Worm (Caenorhabditis elegans) whole organism, L4 larva: ENCODE results near the gene F13D12.5.

Source experiments
- D1046.2 ChIP-seq: fragments of 200-800 bp; sonication (Bioruptor generic); IDR thresholded peaks from 2 replicates; pipeline ENCODE4 v1.3.6; 2022; ENCODE audit warnings: missing genetic modification characterization, missing compliant biosample characterization
- F37D6.2 ChIP-seq: sonication (generic microtip); optimal IDR thresholded peaks from 2 replicates; lab custom pipeline; 2016; ENCODE audit warnings: mild to moderate bottlenecking, missing genetic modification characterization, missing compliant biosample characterization
- R02D3.7 ChIP-seq: fragments of 150-350 bp; sonication (generic microtip); optimal IDR thresholded peaks from 3 replicates; lab custom pipeline; 2014; ENCODE audit warnings: missing biosample characterization, missing genetic modification characterization
- T20F7.1 ChIP-seq: fragments of 200-800 bp; sonication (Bioruptor generic); optimal IDR thresholded peaks from 2 replicates; lab custom pipeline; 2018; ENCODE audit warnings: mild to moderate bottlenecking, missing genetic modification characterization, missing compliant biosample characterization
- ZK546.5 ChIP-seq, 2 experiments: sonication (generic microtip); optimal IDR thresholded peaks; 2 replicates each; lab custom pipeline; 2017; ENCODE audit warnings: missing biosample characterization in 2 of 2, missing genetic modification characterization in 2 of 2
- aha-1 ChIP-seq: fragments of 150-350 bp; peaks from one replicate; lab custom pipeline; 2014; ENCODE audit warnings: missing biosample characterization, missing genetic modification characterization
- ama-1 ChIP-seq: fragments of 150-350 bp; optimal IDR thresholded peaks from 2 replicates; lab custom pipeline; 2014; ENCODE audit warnings: inconsistent platforms, mixed read lengths
- arid-1 ChIP-seq: fragments of 200-800 bp; sonication (Bioruptor generic); conservative IDR thresholded peaks from 2 replicates; pipeline ENCODE4 v1.3.6; 2022; ENCODE audit warnings: missing genetic modification reagents, missing genetic modification characterization, missing compliant biosample characterization
- ceh-32 ChIP-seq: sonication (generic microtip); optimal IDR thresholded peaks from 2 replicates; lab custom pipeline; 2016; ENCODE audit warnings: mild to moderate bottlenecking, missing genetic modification characterization, missing compliant biosample characterization; ENCODE audit not compliant: poor library complexity
- cey-2 ChIP-seq: sonication (generic microtip); optimal IDR thresholded peaks from 3 replicates; lab custom pipeline; 2017; ENCODE audit warnings: missing genetic modification characterization, mild to moderate bottlenecking, missing compliant biosample characterization, antibody characterized with exemption, borderline replicate concordance; ENCODE audit not compliant: insufficient read depth
- daf-16 ChIP-seq, 3 experiments: sonication (generic microtip); optimal IDR thresholded peaks; 2 replicates each; lab custom pipeline; 2016 to 2017; ENCODE audit warnings: missing genetic modification characterization in 3 of 3, missing genetic modification reagents in 3 of 3, mild to moderate bottlenecking in 2 of 3, missing compliant biosample characterization in 2 of 3, missing biosample characterization in 1 of 3, moderate library complexity in 1 of 3
- dmd-6 ChIP-seq: fragments of 200-800 bp; sonication (Bioruptor generic); IDR thresholded peaks from 2 replicates; pipeline ENCODE4 v1.3.6; 2022; ENCODE audit warnings: missing genetic modification reagents, missing genetic modification characterization, missing compliant biosample characterization
- dpl-1 ChIP-seq: fragments of 150-350 bp; optimal IDR thresholded peaks from 2 replicates; lab custom pipeline; 2014; ENCODE audit warnings: missing biosample characterization, missing genetic modification reagents, missing genetic modification characterization
- duxl-1 ChIP-seq: sonication (generic microtip); optimal IDR thresholded peaks from 2 replicates; lab custom pipeline; 2016; ENCODE audit warnings: mild to moderate bottlenecking, missing genetic modification characterization, moderate library complexity, missing compliant biosample characterization; ENCODE audit not compliant: poor library complexity
- dve-1 ChIP-seq: sonication (generic microtip); optimal IDR thresholded peaks from 2 replicates; lab custom pipeline; 2017; ENCODE audit warnings: antibody characterized with exemption, mild to moderate bottlenecking, missing genetic modification characterization, missing compliant biosample characterization; ENCODE audit not compliant: insufficient read depth
- hlh-11 ChIP-seq: fragments of 200-800 bp; sonication (Bioruptor generic); optimal IDR thresholded peaks from 2 replicates; lab custom pipeline; 2018; ENCODE audit warnings: mild to moderate bottlenecking, missing genetic modification characterization, missing compliant biosample characterization
- hmg-1.1 ChIP-seq: fragments of 200-800 bp; sonication (Bioruptor generic); IDR thresholded peaks from 2 replicates; pipeline ENCODE4 v1.3.6; 2022; ENCODE audit warnings: missing genetic modification reagents, missing genetic modification characterization, missing compliant biosample characterization
- lin-1 ChIP-seq: fragments of 200-800 bp; sonication (Bioruptor generic); IDR thresholded peaks from 2 replicates; pipeline ENCODE4 v1.3.6; 2022; ENCODE audit warnings: missing genetic modification reagents, missing genetic modification characterization, missing compliant biosample characterization
- lin-38 ChIP-seq: fragments of 200-800 bp; sonication (Bioruptor generic); IDR thresholded peaks from 2 replicates; pipeline ENCODE4 v1.3.6; 2022; ENCODE audit warnings: missing genetic modification reagents, missing genetic modification characterization, missing compliant biosample characterization
- mes-2 ChIP-seq: sonication (generic microtip); optimal IDR thresholded peaks from 2 replicates; lab custom pipeline; 2016; ENCODE audit warnings: missing genotype, mild to moderate bottlenecking, missing genetic modification characterization, missing compliant biosample characterization; ENCODE audit not compliant: poor library complexity, severe bottlenecking
- mxl-2 ChIP-seq: fragments of 200-800 bp; sonication (Bioruptor generic); conservative IDR thresholded peaks from 2 replicates; pipeline ENCODE4 v1.3.6; 2022; ENCODE audit warnings: missing genetic modification reagents, missing genetic modification characterization, missing compliant biosample characterization
- nhr-102 ChIP-seq: sonication (generic microtip); optimal IDR thresholded peaks from 2 replicates; lab custom pipeline; 2016; ENCODE audit warnings: mild to moderate bottlenecking, missing genetic modification characterization, moderate library complexity, missing compliant biosample characterization
- nhr-42 ChIP-seq: fragments of 200-800 bp; sonication (Bioruptor generic); IDR thresholded peaks from 2 replicates; pipeline ENCODE4 v1.3.6; 2022; ENCODE audit warnings: missing genetic modification characterization, missing compliant biosample characterization
- nhr-48 ChIP-seq: sonication (generic microtip); optimal IDR thresholded peaks from 2 replicates; lab custom pipeline; 2016; ENCODE audit warnings: mild to moderate bottlenecking, missing genetic modification characterization, missing compliant biosample characterization
- nhr-76 ChIP-seq: fragments of 150-350 bp; optimal IDR thresholded peaks from 2 replicates; lab custom pipeline; 2014; ENCODE audit warnings: missing biosample characterization, missing genetic modification characterization
- pha-4 ChIP-seq, 2 experiments: fragments of 150-350 bp in 1 of 2; fragments of 200-800 bp in 1 of 2; sonication (Bioruptor generic) in 1 of 2; IDR thresholded peaks in 1 of 2; optimal IDR thresholded peaks in 1 of 2; 2 replicates each; pipeline versions ENCODE4 v1.3.6 to Lab custom; 2014 to 2022; ENCODE audit warnings: missing genetic modification characterization in 2 of 2, missing genetic modification reagents in 2 of 2, missing biosample characterization in 1 of 2, missing compliant biosample characterization in 1 of 2
- rbr-2 ChIP-seq: sonication (generic microtip); optimal IDR thresholded peaks from 2 replicates; lab custom pipeline; 2016; ENCODE audit warnings: missing genotype, missing genetic modification characterization, missing compliant biosample characterization
- saeg-2 ChIP-seq: fragments of 200-800 bp; sonication (Bioruptor generic); IDR thresholded peaks from 2 replicates; pipeline ENCODE4 v1.3.6; 2022; ENCODE audit warnings: missing genetic modification reagents, missing genetic modification characterization, missing compliant biosample characterization
- set-16 ChIP-seq: fragments of 200-800 bp; sonication (Bioruptor generic); IDR thresholded peaks from 2 replicates; pipeline ENCODE4 v1.3.6; 2022; ENCODE audit warnings: missing genetic modification reagents, missing genetic modification characterization, missing compliant biosample characterization
- skn-1 ChIP-seq: fragments of 150-350 bp; optimal IDR thresholded peaks from 2 replicates; lab custom pipeline; 2014; ENCODE audit warnings: missing biosample characterization, missing genetic modification characterization
- snpc-4 ChIP-seq: fragments of 150-350 bp; optimal IDR thresholded peaks from 2 replicates; lab custom pipeline; 2014; ENCODE audit warnings: missing biosample characterization, missing genetic modification characterization
- spr-1 ChIP-seq: sonication (generic microtip); optimal IDR thresholded peaks from 2 replicates; lab custom pipeline; 2016; ENCODE audit warnings: mild to moderate bottlenecking, missing genetic modification characterization, missing compliant biosample characterization
- tra-1 ChIP-seq: fragments of 200-800 bp; sonication (Bioruptor generic); IDR thresholded peaks from 2 replicates; pipeline ENCODE4 v1.3.6; 2022; ENCODE audit warnings: missing genetic modification reagents, missing genetic modification characterization, missing compliant biosample characterization
- unc-62 ChIP-seq, 3 experiments: fragments of 150-350 bp in 1 of 3; sonication (generic microtip); optimal IDR thresholded peaks in 2 of 3; peaks in 1 of 3; 1 replicate in 1 of 3; 2 replicates in 2 of 3; lab custom pipeline; 2014 to 2017; ENCODE audit warnings: missing biosample characterization in 3 of 3, missing genetic modification characterization in 3 of 3, missing genetic modification reagents in 3 of 3, missing genotype in 1 of 3
- vab-7 ChIP-seq: fragments of 200-800 bp; sonication (Bioruptor generic); IDR thresholded peaks from 2 replicates; pipeline ENCODE4 v1.3.6; 2022; ENCODE audit warnings: missing genetic modification reagents, missing genetic modification characterization, missing compliant biosample characterization
- zfp-3 ChIP-seq: fragments of 200-800 bp; sonication (Bioruptor generic); conservative IDR thresholded peaks from 2 replicates; pipeline ENCODE4 v1.3.6; 2022; ENCODE audit warnings: missing genetic modification reagents, missing genetic modification characterization, missing compliant biosample characterization

The F13D12.5 gene

DNA sequence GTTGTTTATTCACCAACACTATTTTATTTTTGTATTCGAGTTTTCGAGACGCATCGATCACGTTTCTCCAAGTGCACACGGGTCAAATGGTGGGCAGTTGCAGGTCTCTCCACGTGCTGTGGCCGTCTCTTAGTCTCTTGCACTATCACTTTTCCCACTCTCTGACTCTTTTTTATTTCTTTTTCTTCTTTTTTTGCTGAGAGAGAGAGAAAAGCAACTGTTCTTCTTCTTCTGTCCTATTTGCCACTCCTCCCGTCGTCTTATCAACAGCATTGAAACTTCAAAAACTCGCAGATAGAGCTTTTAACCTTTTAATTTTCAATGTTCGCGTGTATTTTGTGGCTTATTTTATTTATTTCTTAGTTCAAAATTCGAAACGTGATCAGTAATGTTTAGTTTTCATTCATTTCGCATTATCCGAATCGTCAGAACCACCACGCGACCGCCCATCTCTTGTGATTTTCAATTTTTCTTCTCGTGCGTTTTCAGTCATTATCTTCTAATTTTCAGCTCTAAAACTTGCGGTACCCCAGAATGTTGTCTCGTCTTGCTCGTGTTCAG, 2.0 kb downstream of the F13D12.5 start, which contains the start of gene alh-8 (continued):
- no peak for TF ChIP-seq snpc-4 (tag; lab: Kevin White, UChicago)
- peak; percentile 19; the same call in 1 of the 2 replicates for TF ChIP-seq lin-1
- TF ChIP-seq dpl-1 (GFP tag; lab: Kevin White, UChicago), result peak; percentile 16
- no peak for TF ChIP-seq cey-2 (tag; lab: Kevin White, UChicago)
- peak; percentile 19 for TF ChIP-seq nhr-102 (tag; lab: Kevin White, UChicago)
- no peak for TF ChIP-seq ZK546.5 (tag; optimal IDR thresholded peaks at IDR 0.05; lab: Kevin White, UChicago)
- no peak for TF ChIP-seq F37D6.2 (tag; lab: Kevin White, UChicago)
- TF ChIP-seq hmg-1.1 (GFP tag; lab: Robert Waterston, UW), result no peak
- peak; percentile 52 for TF ChIP-seq nhr-48 (tag; lab: Kevin White, UChicago)
- TF ChIP-seq daf-16 (GFP tag; optimal IDR thresholded peaks at IDR 0.05; lab: Kevin White, UChicago), result peak in 1 of 2 experiments; percentile 82
- TF ChIP-seq daf-16 (tag; optimal IDR thresholded peaks at IDR 0.05; lab: Kevin White, UChicago), result peak; percentile 94

DNA sequence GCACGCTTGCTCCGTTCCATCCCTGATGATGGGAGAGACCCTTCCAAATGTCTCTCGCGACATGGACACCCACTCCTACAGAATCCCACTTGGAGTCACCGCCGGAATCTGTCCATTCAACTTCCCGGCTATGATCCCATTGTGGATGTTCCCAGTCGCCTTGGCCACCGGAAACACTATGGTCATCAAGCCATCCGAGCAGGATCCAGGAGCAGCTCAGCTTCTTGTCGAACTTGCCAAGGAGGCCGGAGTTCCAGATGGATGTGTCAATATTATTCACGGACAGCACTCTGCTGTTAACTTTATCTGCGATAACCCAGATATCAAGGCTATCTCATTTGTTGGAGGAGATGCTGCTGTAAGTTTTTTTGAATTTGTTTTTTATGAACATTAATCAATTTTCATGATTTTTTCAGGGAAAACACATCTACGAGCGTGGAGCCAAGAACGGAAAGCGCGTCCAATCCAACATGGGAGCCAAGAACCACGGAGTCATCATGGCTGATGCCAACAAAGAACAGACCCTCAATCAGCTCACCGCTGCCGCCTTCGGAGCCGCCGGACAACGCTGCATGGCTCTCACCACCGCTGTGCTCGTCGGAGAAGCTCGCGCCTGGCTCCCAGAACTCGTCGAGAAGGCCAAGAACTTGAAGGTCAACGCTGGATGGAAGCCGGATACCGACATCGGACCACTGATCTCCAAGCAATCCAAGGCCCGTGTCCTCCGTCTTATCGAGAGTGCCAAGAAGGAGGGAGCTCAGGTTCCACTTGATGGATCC, 3.3 kb downstream of the F13D12.5 start:
- TF ChIP-seq nhr-76 (tag; lab: Kevin White, UChicago) (no peak), aha-1 (tag; lab: Kevin White, UChicago) (peak; percentile 96), set-16 (peak; percentile 94), unc-62 (GFP tag; optimal IDR thresholded peaks at IDR 0.05 in 1 of 2; lab: Kevin White, UChicago) (peak in 1 of 2 experiments; percentile 69), unc-62 (tag; optimal IDR thresholded peaks at IDR 0.05; lab: Kevin White, UChicago) (no peak), ceh-32 (tag; lab: Kevin White, UChicago) (no peak), D1046.2 (GFP tag; lab: Robert Waterston, UW) (0 out of 2 replicates have a peak, but pooled peaks have one; percentile 33)

DNA sequence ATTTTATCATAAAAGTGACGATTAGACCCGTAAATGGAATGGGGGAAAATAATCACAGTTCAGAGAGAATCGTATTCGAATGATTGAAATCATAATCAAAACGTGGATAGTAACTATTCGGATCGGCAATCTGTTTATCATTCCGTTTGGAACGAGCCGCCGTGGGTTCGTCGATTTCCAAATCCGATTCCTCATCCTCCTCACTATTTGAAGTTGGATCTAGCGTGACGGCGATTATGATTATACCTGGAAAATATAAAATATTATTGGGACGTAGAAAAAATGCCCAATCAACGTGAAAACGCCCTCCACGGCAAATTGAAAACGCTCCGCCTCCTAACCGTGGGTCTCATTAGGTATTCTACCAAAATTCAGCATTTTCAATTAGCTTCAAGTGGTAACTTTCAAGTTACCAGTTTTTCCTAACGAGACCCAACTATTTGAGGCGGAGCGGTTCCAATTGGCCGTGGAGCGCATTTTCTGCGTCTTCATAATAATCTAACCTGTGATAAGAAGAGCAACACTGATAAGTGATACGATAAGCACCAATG, 4.6 kb downstream of the F13D12.5 start:
- TF ChIP-seq daf-16 (GFP tag; optimal IDR thresholded peaks at IDR 0.05; lab: Kevin White, UChicago), result no peak
- peak; percentile 35 for TF ChIP-seq daf-16 (tag; optimal IDR thresholded peaks at IDR 0.05; lab: Kevin White, UChicago)
- TF ChIP-seq set-16, result no peak
- peak; percentile 16 for TF ChIP-seq dve-1 (tag; lab: Kevin White, UChicago)
- TF ChIP-seq mxl-2 (GFP tag; lab: Robert Waterston, UW), result 0 out of 2 replicates have a peak, but pooled peaks have one; percentile 32
- TF ChIP-seq zfp-3 (GFP tag; lab: Robert Waterston, UW), result peak; percentile 78; the same call in 1 of the 2 replicates
- TF ChIP-seq R02D3.7, result no peak
- TF ChIP-seq tra-1 (GFP tag; lab: Robert Waterston, UW), result 0 out of 2 replicates have a peak, but pooled peaks have one; percentile 13
- TF ChIP-seq T20F7.1 (GFP tag; lab: Kevin White, UChicago), result peak; percentile 2
- TF ChIP-seq lin-38, result peak; percentile 65
- TF ChIP-seq snpc-4 (tag; lab: Kevin White, UChicago), result no peak
- TF ChIP-seq duxl-1 (tag; lab: Kevin White, UChicago), result peak; percentile 69
- peak; percentile 11 for TF ChIP-seq mes-2 (tag; lab: Kevin White, UChicago)
- TF ChIP-seq ama-1 (lab: Kevin White, UChicago), result peak; percentile 51
- TF ChIP-seq skn-1, result no peak
- peak; percentile 21 for TF ChIP-seq rbr-2
- 0 out of 2 replicates have a peak, but pooled peaks have one; percentile 23 for TF ChIP-seq arid-1 (GFP tag; lab: Robert Waterston, UW)
- TF ChIP-seq aha-1 (tag; lab: Kevin White, UChicago), result peak; percentile 81
- no peak for TF ChIP-seq saeg-2 (GFP tag; lab: Robert Waterston, UW)
- 0 out of 2 replicates have a peak, but pooled peaks have one; percentile 51 for TF ChIP-seq nhr-42 (GFP tag; lab: Robert Waterston, UW)
- peak; percentile 67 for TF ChIP-seq nhr-102 (tag; lab: Kevin White, UChicago)
- TF ChIP-seq vab-7 (GFP tag; lab: Robert Waterston, UW), result no peak
- TF ChIP-seq D1046.2 (GFP tag; lab: Robert Waterston, UW), result 0 out of 2 replicates have a peak, but pooled peaks have one; percentile 17
- peak; percentile 32 for TF ChIP-seq hlh-11 (tag; lab: Kevin White, UChicago)
- peak; percentile 35 for TF ChIP-seq dmd-6 (GFP tag; lab: Robert Waterston, UW)
- TF ChIP-seq pha-4 (GFP tag; IDR thresholded peaks at IDR 0.05; lab: Robert Waterston, UW), result 0 out of 2 replicates have a peak, but pooled peaks have one; percentile 29
- TF ChIP-seq pha-4 (tag; optimal IDR thresholded peaks at IDR 0.05; lab: Kevin White, UChicago), result no peak
- peak; percentile 82 for TF ChIP-seq spr-1
